Worm (Caenorhabditis elegans) whole organism, late embryonic: Measurements from ENCODE around the gene ZK1307.1.

Experiments
- C08G9.2 ChIP-seq: sonication (generic microtip); optimal IDR thresholded peaks from 2 replicates; lab custom pipeline; 2016; ENCODE audit warnings: mild to moderate bottlenecking, missing genetic modification characterization, moderate library complexity, missing compliant biosample characterization
- C38D4.7 ChIP-seq: fragments of 200-800 bp; sonication (Bioruptor generic); optimal IDR thresholded peaks from 2 replicates; lab custom pipeline; 2018; ENCODE audit warnings: mild to moderate bottlenecking, missing genetic modification characterization, moderate library complexity, missing compliant biosample characterization
- F13H6.1 ChIP-seq: sonication (generic microtip); optimal IDR thresholded peaks from 2 replicates; lab custom pipeline; 2016; ENCODE audit warnings: missing genetic modification characterization, missing compliant biosample characterization
- K09A11.1 ChIP-seq: sonication (generic microtip); optimal IDR thresholded peaks from 2 replicates; lab custom pipeline; 2017; ENCODE audit warnings: antibody characterized with exemption, mild to moderate bottlenecking, missing genetic modification characterization, missing compliant biosample characterization; ENCODE audit not compliant: insufficient read depth
- T23F11.4 ChIP-seq: fragments of 200-800 bp; sonication (Bioruptor generic); optimal IDR thresholded peaks from 2 replicates; lab custom pipeline; 2018; ENCODE audit warnings: mild to moderate bottlenecking, missing genetic modification characterization, missing compliant biosample characterization
- Y22D7AL.16 ChIP-seq: sonication (generic microtip); optimal IDR thresholded peaks from 2 replicates; lab custom pipeline; 2016; ENCODE audit warnings: missing genetic modification characterization, missing compliant biosample characterization
- ceh-2 ChIP-seq: sonication (generic microtip); optimal IDR thresholded peaks from 2 replicates; lab custom pipeline; 2016; ENCODE audit warnings: missing genotype, missing genetic modification characterization, missing compliant biosample characterization
- ceh-30 ChIP-seq: fragments of 150-350 bp; optimal IDR thresholded peaks from 2 replicates; lab custom pipeline; 2014; ENCODE audit warnings: missing biosample characterization, missing genetic modification characterization
- ceh-6 ChIP-seq: fragments of 200-800 bp; sonication (Bioruptor generic); optimal IDR thresholded peaks from 2 replicates; lab custom pipeline; 2018; ENCODE audit warnings: mild to moderate bottlenecking, missing genetic modification characterization, missing compliant biosample characterization
- ceh-9 ChIP-seq: sonication (generic microtip); optimal IDR thresholded peaks from 2 replicates; lab custom pipeline; 2016; ENCODE audit warnings: mild to moderate bottlenecking, missing genetic modification characterization, inconsistent platforms, missing compliant biosample characterization
- che-1 ChIP-seq: sonication (generic microtip); optimal IDR thresholded peaks from 2 replicates; lab custom pipeline; 2016; ENCODE audit warnings: mild to moderate bottlenecking, missing genetic modification characterization, missing compliant biosample characterization
- elt-2 ChIP-seq: sonication (generic microtip); optimal IDR thresholded peaks from 2 replicates; lab custom pipeline; 2016; ENCODE audit warnings: missing genetic modification reagents, missing genetic modification characterization, missing compliant biosample characterization
- fax-1 ChIP-seq: sonication (generic microtip); optimal IDR thresholded peaks from 2 replicates; lab custom pipeline; 2016; ENCODE audit warnings: missing genotype, missing genetic modification characterization, missing compliant biosample characterization
- fkh-6 ChIP-seq: sonication (generic microtip); optimal IDR thresholded peaks from 2 replicates; lab custom pipeline; 2016; ENCODE audit warnings: missing genetic modification characterization, missing compliant biosample characterization
- hlh-13 ChIP-seq: fragments of 200-800 bp; sonication (Bioruptor generic); optimal IDR thresholded peaks from 2 replicates; lab custom pipeline; 2018; ENCODE audit warnings: mild to moderate bottlenecking, missing genetic modification characterization, missing compliant biosample characterization
- hlh-15 ChIP-seq: sonication (generic microtip); optimal IDR thresholded peaks from 2 replicates; lab custom pipeline; 2016; ENCODE audit warnings: missing genetic modification characterization, missing compliant biosample characterization
- hlh-6 ChIP-seq: sonication (generic microtip); optimal IDR thresholded peaks from 2 replicates; lab custom pipeline; 2016; ENCODE audit warnings: missing genotype, missing genetic modification characterization, missing compliant biosample characterization
- lim-6 ChIP-seq: sonication (generic microtip); optimal IDR thresholded peaks from 2 replicates; lab custom pipeline; 2016; ENCODE audit warnings: missing genetic modification characterization, missing compliant biosample characterization
- nhr-11 ChIP-seq: fragments of 150-350 bp; optimal IDR thresholded peaks from 2 replicates; lab custom pipeline; 2014; ENCODE audit warnings: missing biosample characterization, missing genetic modification characterization
- pat-9 ChIP-seq: fragments of 200-800 bp; sonication (Bioruptor generic); optimal IDR thresholded peaks from 2 replicates; lab custom pipeline; 2018; ENCODE audit warnings: mild to moderate bottlenecking, missing genetic modification characterization, moderate library complexity, missing compliant biosample characterization
- pax-1 ChIP-seq: fragments of 150-350 bp; optimal IDR thresholded peaks from 2 replicates; lab custom pipeline; 2014; ENCODE audit warnings: missing biosample characterization, missing genetic modification characterization
- pha-2 ChIP-seq: sonication (generic microtip); optimal IDR thresholded peaks from 2 replicates; lab custom pipeline; 2017; ENCODE audit warnings: mild to moderate bottlenecking, missing genetic modification characterization, missing compliant biosample characterization
- pqm-1 ChIP-seq: sonication (generic microtip); optimal IDR thresholded peaks from 2 replicates; lab custom pipeline; 2016; ENCODE audit warnings: missing genetic modification characterization, missing compliant biosample characterization
- pros-1 ChIP-seq: fragments of 150-350 bp; optimal IDR thresholded peaks from 2 replicates; lab custom pipeline; 2014; ENCODE audit warnings: missing biosample characterization, missing genetic modification reagents, missing genetic modification characterization
- ref-2 ChIP-seq: sonication (generic microtip); optimal IDR thresholded peaks from 2 replicates; lab custom pipeline; 2016; ENCODE audit warnings: missing genetic modification characterization, missing compliant biosample characterization
- sdc-2 ChIP-seq: sonication (generic microtip); optimal IDR thresholded peaks from 2 replicates; lab custom pipeline; 2016; ENCODE audit warnings: missing genotype, missing genetic modification characterization, missing compliant biosample characterization
- sox-2 ChIP-seq: fragments of 200-800 bp; sonication (Bioruptor generic); IDR thresholded peaks from 2 replicates; pipeline ENCODE4 v1.3.6; 2022; ENCODE audit warnings: missing genetic modification reagents, missing genetic modification characterization, missing compliant biosample characterization
- ttx-3 ChIP-seq: sonication (generic microtip); optimal IDR thresholded peaks from 2 replicates; lab custom pipeline; 2016; ENCODE audit warnings: missing genetic modification reagents, missing genetic modification characterization, missing compliant biosample characterization
- unc-42 ChIP-seq: sonication (generic microtip); optimal IDR thresholded peaks from 2 replicates; lab custom pipeline; 2016; ENCODE audit warnings: missing genotype, missing genetic modification characterization, missing compliant biosample characterization
- unc-86 ChIP-seq: sonication (generic microtip); optimal IDR thresholded peaks from 2 replicates; lab custom pipeline; 2016; ENCODE audit warnings: missing genetic modification characterization, missing compliant biosample characterization
- zip-5 ChIP-seq: sonication (generic microtip); optimal IDR thresholded peaks from 2 replicates; lab custom pipeline; 2016; ENCODE audit warnings: missing genetic modification characterization, missing compliant biosample characterization
- ztf-16 ChIP-seq: sonication (generic microtip); optimal IDR thresholded peaks from 2 replicates; lab custom pipeline; 2017; ENCODE audit warnings: missing genetic modification characterization, missing compliant biosample characterization

ZK1307.1 gene

DNA sequence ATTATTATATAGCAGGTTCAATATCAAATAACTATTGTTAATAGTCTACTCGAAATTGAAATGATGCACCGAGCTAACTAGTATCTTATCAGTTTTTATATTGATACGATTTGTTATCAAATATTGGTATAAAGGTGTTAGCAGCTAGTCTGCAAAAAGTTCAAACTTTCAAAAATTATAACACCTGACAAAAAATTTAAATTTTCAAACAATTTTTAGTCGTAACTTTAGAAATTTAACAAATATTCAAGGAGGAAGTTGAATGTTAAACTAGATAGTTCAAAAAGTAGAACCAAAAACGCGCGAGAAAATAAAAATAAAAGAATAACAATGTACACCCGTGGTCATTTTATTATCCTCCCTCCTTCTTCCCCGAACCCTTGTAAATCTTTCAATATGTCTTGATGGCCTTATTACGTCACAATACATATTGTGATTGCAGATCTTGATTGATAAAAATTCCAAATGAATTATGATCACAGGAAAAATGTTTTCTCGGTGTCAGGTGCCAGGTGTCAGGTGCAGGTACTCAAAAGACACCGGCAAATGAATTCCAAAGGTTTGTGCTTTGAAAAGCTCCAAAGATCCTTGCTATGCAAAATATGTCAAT lies at the start of gene ZK1307.1:
ZK1307.1 (minus strand) TSS at position 51 of the 610 bp plus-strand sequence.
- TF ChIP-seq Y22D7AL.16 (tag; lab: Kevin White, UChicago) (no peak), elt-2 (tag; lab: Kevin White, UChicago) (peak; percentile 29), unc-86 (tag; lab: Kevin White, UChicago) (no peak), lim-6 (no peak)

DNA sequence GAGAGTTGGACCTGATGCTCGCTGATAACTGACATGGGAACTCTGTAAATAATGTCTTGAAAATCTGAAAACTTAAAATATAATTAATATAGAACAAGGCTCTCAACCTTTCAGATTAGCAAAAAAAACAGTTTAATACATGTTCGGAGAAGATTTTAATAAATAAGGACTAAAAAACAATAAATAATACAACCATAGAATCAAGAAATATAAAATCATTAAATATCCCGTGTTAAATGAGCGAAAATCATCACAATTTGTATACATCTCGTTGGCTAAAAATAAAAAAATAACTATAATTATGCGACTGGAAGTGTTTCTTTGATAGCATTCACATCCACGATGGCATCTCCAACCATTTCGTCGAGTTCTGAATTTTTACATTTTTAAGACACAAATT lies 49.4 kb upstream of the ZK1307.1 start, which contains the start of gene Y53C12A.10:
Y53C12A.10 (minus strand) TSS at position 101 of the 400 bp plus-strand sequence.
- TF ChIP-seq sdc-2, result no peak
- TF ChIP-seq fkh-6 (tag; lab: Kevin White, UChicago), result no peak
- TF ChIP-seq sox-2, result no peak
- no peak for TF ChIP-seq unc-42
- no peak for TF ChIP-seq C08G9.2 (tag; lab: Kevin White, UChicago)
- no peak for TF ChIP-seq ztf-16 (tag; lab: Kevin White, UChicago)
- no peak for TF ChIP-seq nhr-11 (tag; lab: Kevin White, UChicago)
- TF ChIP-seq pros-1 (tag; lab: Kevin White, UChicago), result no peak
- no peak for TF ChIP-seq K09A11.1 (tag; lab: Kevin White, UChicago)
- TF ChIP-seq T23F11.4 (GFP tag; lab: Kevin White, UChicago), result no peak
- TF ChIP-seq ttx-3 (tag; lab: Kevin White, UChicago), result no peak
- TF ChIP-seq pat-9 (tag; lab: Kevin White, UChicago), result no peak
- no peak for TF ChIP-seq C38D4.7 (GFP tag; lab: Kevin White, UChicago)
- no peak for TF ChIP-seq pha-2 (tag; lab: Kevin White, UChicago)
- no peak for TF ChIP-seq zip-5 (tag; lab: Kevin White, UChicago)
- no peak for TF ChIP-seq ref-2 (tag; lab: Kevin White, UChicago)
- no peak for TF ChIP-seq elt-2 (tag; lab: Kevin White, UChicago)
- TF ChIP-seq ceh-6 (GFP tag; lab: Kevin White, UChicago), result no peak
- TF ChIP-seq, all 69 proteins: peak for 0

DNA sequence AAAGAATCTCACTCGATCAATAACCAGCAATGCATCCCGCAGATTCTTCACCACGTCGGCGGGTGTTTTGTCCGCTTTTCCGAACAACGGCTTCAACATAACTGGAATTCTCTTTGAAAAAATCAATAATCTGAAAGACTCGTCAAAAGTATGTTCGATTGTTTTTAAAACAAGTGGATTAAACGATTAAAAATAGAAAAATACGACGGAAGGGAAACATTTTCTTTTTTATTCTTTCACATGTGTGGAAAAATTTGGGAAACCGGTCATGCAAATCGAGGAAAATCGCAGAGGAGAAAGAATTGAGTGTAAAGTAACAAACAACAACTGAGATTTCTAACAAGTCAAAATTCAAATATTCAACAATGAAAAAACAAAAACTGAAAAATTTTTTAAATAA lies 48.2 kb upstream of the ZK1307.1 start, which contains the start of gene mop-25.2:
mop-25.2 (minus strand) TSS at position 101 of the 400 bp plus-strand sequence.
- TF ChIP-seq pat-9 (tag; lab: Kevin White, UChicago) (no peak), pax-1 (tag; lab: Kevin White, UChicago) (no peak), ceh-9 (tag; lab: Kevin White, UChicago) (no peak), F13H6.1 (no peak)
- TF ChIP-seq, all 69 proteins: peak for 0

DNA sequence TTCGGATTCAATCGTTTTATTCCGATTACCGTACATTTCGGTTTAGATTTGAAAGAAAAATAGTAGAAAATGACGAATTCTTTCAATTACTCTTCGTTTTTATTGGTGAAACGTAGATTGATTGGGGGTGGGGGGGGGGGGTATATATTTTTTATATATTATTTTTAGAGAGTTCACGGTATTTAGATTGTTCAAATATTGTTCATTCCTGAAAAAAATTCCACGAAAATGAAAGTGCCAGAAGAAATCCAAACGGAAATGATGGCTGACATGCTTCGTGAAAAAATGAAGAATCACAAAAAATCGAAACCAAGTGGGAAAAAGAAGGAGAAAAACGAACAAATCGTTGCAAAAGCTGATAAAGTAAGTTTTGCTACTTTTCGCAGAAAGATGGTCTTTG lies 45.0 kb upstream of the ZK1307.1 start, which contains the start of the genes Y53C12A.8 and Y53C12A.7:
Y53C12A.8 (minus strand) TSS at position 101 of the 400 bp plus-strand sequence.
Y53C12A.7 (plus strand) TSS at position 181 of the 400 bp plus-strand sequence.
- TF ChIP-seq che-1 (tag; lab: Kevin White, UChicago) (no peak), fax-1 (tag; lab: Kevin White, UChicago) (no peak), ceh-30 (tag; lab: Kevin White, UChicago) (no peak), hlh-15 (tag; lab: Kevin White, UChicago) (no peak), hlh-13 (GFP tag; lab: Kevin White, UChicago) (no peak), hlh-6 (tag; lab: Kevin White, UChicago) (no peak), pqm-1 (tag; lab: Kevin White, UChicago) (no peak), fkh-6 (tag; lab: Kevin White, UChicago) (no peak)

DNA sequence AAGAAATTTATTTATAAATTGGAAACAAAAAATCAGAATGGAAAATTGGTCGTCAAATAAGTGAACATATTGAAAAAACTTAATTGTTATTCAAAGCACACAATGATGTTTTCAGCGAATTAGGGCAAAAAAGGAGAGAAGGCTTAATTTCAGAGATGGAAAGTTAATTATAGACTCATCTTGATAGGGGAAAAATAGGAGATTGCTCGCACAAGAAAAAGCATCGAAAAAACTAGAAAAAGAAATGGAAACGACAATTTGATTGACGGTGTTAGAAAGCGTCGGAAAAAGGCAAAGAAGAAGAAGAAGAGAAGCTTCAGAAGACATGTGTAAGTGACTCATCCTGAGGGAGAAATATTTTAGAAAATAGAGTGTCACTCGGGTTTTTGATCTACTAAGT lies 40.6 kb upstream of the ZK1307.1 start:
- TF ChIP-seq ceh-2 (tag; lab: Kevin White, UChicago) (no peak), unc-42 (peak; percentile 55)
